Fruit fly (Drosophila melanogaster) whole organism, embryonic: Measurements from ENCODE around the gene mthl11.

ENCODE experiments used
- Atf6 ChIP-seq: fragments of 200-800 bp; sonication (Bioruptor generic); IDR thresholded peaks from 2 replicates; pipeline ENCODE4 v1.3.6; 2022; ENCODE audit warnings: missing biosample characterization, missing genetic modification characterization
- CG10565 ChIP-seq: fragments of 200-800 bp; sonication (Bioruptor generic); optimal IDR thresholded peaks from 3 replicates; lab custom pipeline; 2016; ENCODE audit warnings: missing biosample characterization, mild to moderate bottlenecking, missing genetic modification characterization
- CG10959 ChIP-seq: fragments of 200-800 bp; sonication (Bioruptor generic); IDR thresholded peaks from 2 replicates; pipeline ENCODE4 v1.3.6; 2022; ENCODE audit warnings: missing biosample characterization, missing genetic modification characterization
- CG12219 ChIP-seq: fragments of 200-800 bp; sonication (Bioruptor generic); optimal IDR thresholded peaks from 3 replicates; lab custom pipeline; 2018; ENCODE audit warnings: missing biosample characterization, mild to moderate bottlenecking, missing genetic modification characterization
- CG12236 ChIP-seq: fragments of 200-800 bp; sonication (Bioruptor generic); optimal IDR thresholded peaks from 2 replicates; lab custom pipeline; 2016; ENCODE audit warnings: missing biosample characterization, missing genetic modification characterization
- CG12744 ChIP-seq: fragments of 200-800 bp; sonication (Bioruptor generic); optimal IDR thresholded peaks from 2 replicates; lab custom pipeline; 2016; ENCODE audit warnings: missing biosample characterization, missing genetic modification characterization
- CG12769 ChIP-seq: fragments of 200-800 bp; sonication (Bioruptor generic); optimal IDR thresholded peaks from 2 replicates; lab custom pipeline; 2019; ENCODE audit warnings: missing biosample characterization, mild to moderate bottlenecking, missing genetic modification characterization, moderate library complexity
- CG13287 ChIP-seq: fragments of 200-800 bp; sonication (Bioruptor generic); IDR thresholded peaks from 2 replicates; pipeline ENCODE4 v1.3.6; 2022; ENCODE audit warnings: missing biosample characterization, missing genetic modification characterization; ENCODE audit not compliant: partially characterized antibody
- CG13296 ChIP-seq: fragments of 200-800 bp; sonication (Bioruptor generic); optimal IDR thresholded peaks from 3 replicates; lab custom pipeline; 2018; ENCODE audit warnings: missing biosample characterization, mild to moderate bottlenecking, missing genetic modification characterization
- CG1602 ChIP-seq: fragments of 200-800 bp; sonication (Bioruptor generic); optimal IDR thresholded peaks from 3 replicates; lab custom pipeline; 2016; ENCODE audit warnings: missing biosample characterization, missing genetic modification characterization
- CG17361 ChIP-seq: fragments of 200-800 bp; sonication (Bioruptor generic); IDR thresholded peaks from 3 replicates; pipeline ENCODE4 v1.3.6; 2022; ENCODE audit warnings: missing biosample characterization, missing genetic modification characterization
- CG30431 ChIP-seq: fragments of 200-800 bp; sonication (Bioruptor generic); optimal IDR thresholded peaks from 2 replicates; lab custom pipeline; 2017; ENCODE audit warnings: missing biosample characterization, missing genetic modification characterization
- CG31224 ChIP-seq: fragments of 200-800 bp; sonication (Bioruptor generic); IDR thresholded peaks from 2 replicates; pipeline ENCODE4 v1.3.6; 2022; ENCODE audit warnings: missing biosample characterization, missing genetic modification characterization
- CG31441 ChIP-seq: fragments of 200-800 bp; sonication (Bioruptor generic); IDR thresholded peaks from 2 replicates; pipeline ENCODE4 v1.3.6; 2022; ENCODE audit warnings: missing biosample characterization, missing genetic modification characterization
- CG32532 ChIP-seq: fragments of 200-800 bp; sonication (Bioruptor generic); IDR thresholded peaks from 2 replicates; pipeline ENCODE4 v1.3.6; 2022; ENCODE audit warnings: missing biosample characterization, missing genetic modification characterization
- CG42726 ChIP-seq: fragments of 200-800 bp; sonication (Bioruptor generic); IDR thresholded peaks from 2 replicates; pipeline ENCODE4 v1.3.6; 2022; ENCODE audit warnings: missing biosample characterization, missing genetic modification characterization; ENCODE audit not compliant: partially characterized antibody
- CG4730 ChIP-seq: fragments of 200-800 bp; sonication (Bioruptor generic); IDR thresholded peaks from 2 replicates; pipeline ENCODE4 v1.3.6; 2022; ENCODE audit warnings: missing biosample characterization, missing genetic modification characterization
- CG7271 ChIP-seq: fragments of 200-800 bp; sonication (Bioruptor generic); optimal IDR thresholded peaks from 2 replicates; lab custom pipeline; 2018; ENCODE audit warnings: missing biosample characterization, mild to moderate bottlenecking, missing genetic modification characterization, moderate library complexity
- CG8281 ChIP-seq: fragments of 200-800 bp; sonication (Bioruptor generic); optimal IDR thresholded peaks from 2 replicates; lab custom pipeline; 2018; ENCODE audit warnings: missing biosample characterization, mild to moderate bottlenecking, missing genetic modification characterization, moderate library complexity
- Ets65A ChIP-seq: fragments of 200-800 bp; sonication (Bioruptor generic); peaks from one replicate; lab custom pipeline; 2016; ENCODE audit warnings: missing biosample characterization, missing genetic modification characterization
- H2.0 ChIP-seq: fragments of 200-800 bp; sonication (Bioruptor generic); IDR thresholded peaks from 2 replicates; pipeline ENCODE4 v1.3.6; 2022; ENCODE audit warnings: missing biosample characterization, missing genetic modification characterization
- Hr78 ChIP-seq, 2 experiments: fragments of 200-800 bp in 1 of 2; fragments of >200 bp in 1 of 2; sonication (Bioruptor generic) in 1 of 2; optimal IDR thresholded peaks; 2 replicates each; lab custom pipeline; 2017 to 2019; ENCODE audit warnings: missing biosample characterization in 2 of 2, missing genetic modification characterization in 2 of 2, mild to moderate bottlenecking in 1 of 2, moderate library complexity in 1 of 2
- MESR4 ChIP-seq: fragments of 200-800 bp; sonication (Bioruptor generic); optimal IDR thresholded peaks from 2 replicates; lab custom pipeline; 2018; ENCODE audit warnings: missing biosample characterization, mild to moderate bottlenecking, missing genetic modification characterization, moderate library complexity
- Nf-YA ChIP-seq: fragments of 200-800 bp; sonication (Bioruptor generic); IDR thresholded peaks from 2 replicates; pipeline ENCODE4 v1.3.6; 2022; ENCODE audit warnings: missing biosample characterization, missing genetic modification characterization
- Pdp1 ChIP-seq, 2 experiments: fragments of 200-800 bp; sonication (Bioruptor generic); optimal IDR thresholded peaks; 3 replicates each; lab custom pipeline; 2016; ENCODE audit warnings: missing biosample characterization in 2 of 2, missing genetic modification characterization in 2 of 2, mild to moderate bottlenecking in 1 of 2, moderate library complexity in 1 of 2
- Ptx1 ChIP-seq: fragments of 200-800 bp; sonication (Bioruptor generic); IDR thresholded peaks from 2 replicates; pipeline ENCODE4 v1.3.6; 2022; ENCODE audit warnings: missing biosample characterization, missing genetic modification characterization
- Trl ChIP-seq, 3 experiments: fragments of >200 bp in 2 of 3; fragments of 200-800 bp in 1 of 3; sonication (Bioruptor generic) in 1 of 3; optimal IDR thresholded peaks; 2 replicates in 1 of 3; 3 replicates in 2 of 3; lab custom pipeline; 2016 to 2017; ENCODE audit warnings: missing biosample characterization in 1 of 3, missing genetic modification characterization in 1 of 3
- abd-A ChIP-seq: fragments of 200-800 bp; sonication (Bioruptor generic); optimal IDR thresholded peaks from 3 replicates; lab custom pipeline; 2019; ENCODE audit warnings: missing biosample characterization, mild to moderate bottlenecking, missing genetic modification characterization, moderate library complexity
- ac ChIP-seq: fragments of 200-800 bp; sonication (Bioruptor generic); optimal IDR thresholded peaks from 3 replicates; lab custom pipeline; 2017; ENCODE audit warnings: missing biosample characterization, mild to moderate bottlenecking, missing genetic modification characterization
- bcd ChIP-seq: fragments of 200-800 bp; sonication (Bioruptor generic); optimal IDR thresholded peaks from 2 replicates; lab custom pipeline; 2017; ENCODE audit warnings: missing biosample characterization, mild to moderate bottlenecking, missing genetic modification characterization
- cas ChIP-seq: fragments of 200-800 bp; sonication (Bioruptor generic); IDR thresholded peaks from 2 replicates; pipeline ENCODE4 v1.3.6; 2022; ENCODE audit warnings: missing biosample characterization, missing genetic modification characterization
- cg ChIP-seq: fragments of 200-800 bp; sonication (Bioruptor generic); optimal IDR thresholded peaks from 3 replicates; lab custom pipeline; 2019; ENCODE audit warnings: missing biosample characterization, mild to moderate bottlenecking, missing genetic modification characterization, moderate library complexity
- ems ChIP-seq: fragments of 200-800 bp; sonication (Bioruptor generic); optimal IDR thresholded peaks from 3 replicates; lab custom pipeline; 2016; ENCODE audit warnings: missing biosample characterization, missing genetic modification characterization
- en ChIP-seq: fragments of 200-800 bp; sonication (Bioruptor generic); optimal IDR thresholded peaks from 2 replicates; lab custom pipeline; 2016; ENCODE audit warnings: missing biosample characterization, missing genetic modification characterization
- ewg ChIP-seq: fragments of 200-800 bp; sonication (Bioruptor generic); optimal IDR thresholded peaks from 3 replicates; lab custom pipeline; 2017; ENCODE audit warnings: mild to moderate bottlenecking, missing biosample characterization, missing genetic modification reagents, missing genetic modification characterization
- fd64A ChIP-seq: fragments of 200-800 bp; sonication (Bioruptor generic); optimal IDR thresholded peaks from 3 replicates; lab custom pipeline; 2018; ENCODE audit warnings: missing biosample characterization, mild to moderate bottlenecking, missing genetic modification characterization
- ftz-f1 ChIP-seq: fragments of 200-800 bp; sonication (Bioruptor generic); optimal IDR thresholded peaks from 2 replicates; lab custom pipeline; 2016; ENCODE audit warnings: missing biosample characterization, missing genetic modification characterization
- grau ChIP-seq: fragments of 200-800 bp; optimal IDR thresholded peaks from 3 replicates; lab custom pipeline; 2019; ENCODE audit warnings: missing biosample characterization, mild to moderate bottlenecking, missing genetic modification characterization, moderate library complexity
- grn ChIP-seq: fragments of 200-800 bp; sonication (Bioruptor generic); optimal IDR thresholded peaks from 3 replicates; lab custom pipeline; 2017; ENCODE audit warnings: missing biosample characterization, missing genetic modification characterization
- hbn ChIP-seq: fragments of 200-800 bp; sonication (Bioruptor generic); IDR thresholded peaks from 2 replicates; pipeline ENCODE4 v1.3.6; 2022; ENCODE audit warnings: missing biosample characterization, missing genetic modification characterization; ENCODE audit not compliant: partially characterized antibody
- ken ChIP-seq: fragments of 200-800 bp; sonication (Bioruptor generic); IDR thresholded peaks from 3 replicates; pipeline ENCODE4 v1.3.6; 2022; ENCODE audit warnings: missing biosample characterization, missing genetic modification characterization
- kni ChIP-seq: fragments of 200-800 bp; sonication (Bioruptor generic); optimal IDR thresholded peaks from 3 replicates; lab custom pipeline; 2017; ENCODE audit warnings: mild to moderate bottlenecking, missing biosample characterization, missing genetic modification reagents, missing genetic modification characterization
- phol ChIP-seq: fragments of 200-800 bp; sonication (Bioruptor generic); optimal IDR thresholded peaks from 3 replicates; lab custom pipeline; 2018; ENCODE audit warnings: missing biosample characterization, mild to moderate bottlenecking, missing genetic modification characterization, moderate library complexity
- rib ChIP-seq: fragments of 200-800 bp; sonication (Bioruptor generic); IDR thresholded peaks from 2 replicates; pipeline ENCODE4 v1.3.6; 2022; ENCODE audit warnings: missing biosample characterization, missing genetic modification characterization
- salm ChIP-seq: fragments of 200-800 bp; sonication (Bioruptor generic); optimal IDR thresholded peaks from 2 replicates; lab custom pipeline; 2018; ENCODE audit warnings: missing biosample characterization, mild to moderate bottlenecking, missing genetic modification characterization
- scrt ChIP-seq: fragments of 200-800 bp; sonication (Bioruptor generic); optimal IDR thresholded peaks from 2 replicates; lab custom pipeline; 2018; ENCODE audit warnings: missing biosample characterization, mild to moderate bottlenecking, missing genetic modification characterization, moderate library complexity
- sisA ChIP-seq: fragments of 200-800 bp; sonication (Bioruptor generic); IDR thresholded peaks from 2 replicates; pipeline ENCODE4 v1.3.6; 2022; ENCODE audit warnings: missing biosample characterization, missing genetic modification characterization
- sqz ChIP-seq: fragments of 200-800 bp; sonication (Bioruptor generic); optimal IDR thresholded peaks from 3 replicates; lab custom pipeline; 2018; ENCODE audit warnings: missing biosample characterization, mild to moderate bottlenecking, missing genetic modification characterization
- unc-4 ChIP-seq: fragments of 200-800 bp; sonication (Bioruptor generic); IDR thresholded peaks from 2 replicates; pipeline ENCODE4 v1.3.6; 2022; ENCODE audit warnings: missing biosample characterization, missing genetic modification characterization; ENCODE audit not compliant: partially characterized antibody
- unpg ChIP-seq: fragments of 200-800 bp; sonication (Bioruptor generic); optimal IDR thresholded peaks from 3 replicates; lab custom pipeline; 2018; ENCODE audit warnings: missing biosample characterization, mild to moderate bottlenecking, missing genetic modification characterization, moderate library complexity
- zfh1 ChIP-seq: fragments of 200-800 bp; sonication (Bioruptor generic); IDR thresholded peaks from 3 replicates; pipeline ENCODE4 v1.3.6; 2022; ENCODE audit warnings: missing biosample characterization, missing genetic modification characterization

Gene mthl11

DNA sequence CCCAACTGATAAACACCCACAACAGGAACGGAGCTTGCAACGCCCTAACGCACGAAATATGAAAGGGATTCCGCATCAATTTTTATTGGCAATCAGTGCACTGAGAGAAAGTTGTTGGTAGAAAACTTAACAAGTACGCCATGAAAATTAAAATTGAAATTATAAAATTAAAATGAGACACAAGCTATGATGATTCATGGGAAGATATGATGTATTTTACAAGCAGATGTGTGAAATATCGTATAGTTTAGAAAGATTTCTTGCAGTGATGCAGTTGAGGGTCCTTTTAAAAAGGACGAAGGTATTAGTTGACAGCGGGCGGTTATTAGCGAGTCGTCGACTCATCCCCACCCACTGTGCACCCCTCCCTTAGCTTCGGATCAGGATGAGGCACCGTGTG is 30.3 kb upstream of the mthl11 start (continued):
- TF ChIP-seq CG10565 (GFP tag; lab: Kevin White, UChicago) (no peak), CG31441 (GFP tag; lab: Robert Waterston, UW) (no peak), en (no peak), kni (no peak), CG17361 (GFP tag; lab: Robert Waterston, UW) (no peak), CG13287 (GFP tag; lab: Robert Waterston, UW) (no peak), hbn (GFP tag; lab: Robert Waterston, UW) (no peak), CG1602 (no peak), ac (GFP tag; lab: Kevin White, UChicago) (no peak), CG12219 (no peak), grau (tag; lab: Kevin White, UChicago) (no peak), H2.0 (GFP tag; lab: Robert Waterston, UW) (no peak), scrt (GFP tag; lab: Kevin White, UChicago) (no peak), CG7271 (peak; percentile 14), CG12236 (GFP tag; lab: Kevin White, UChicago) (no peak), ems (GFP tag; lab: Kevin White, UChicago) (no peak), CG31224 (GFP tag; lab: Robert Waterston, UW) (no peak), unc-4 (no peak), abd-A (no peak), zfh1 (GFP tag; lab: Robert Waterston, UW) (peak; percentile 40; the same call in 1 of the 3 replicates), Ets65A (GFP tag; lab: Kevin White, UChicago) (peak; percentile 92), CG12744 (no peak), salm (no peak), CG12769 (no peak), MESR4 (GFP tag; lab: Kevin White, UChicago) (no peak), rib (GFP tag; lab: Robert Waterston, UW) (no peak), ken (GFP tag; lab: Robert Waterston, UW) (no peak), bcd (GFP tag; lab: Kevin White, UChicago) (no peak), CG13296 (no peak), CG42726 (GFP tag; lab: Robert Waterston, UW) (no peak), CG10959 (GFP tag; lab: Robert Waterston, UW) (peak; percentile 27; the same call in 1 of the 2 replicates), fd64A (GFP tag; lab: Kevin White, UChicago) (no peak), sisA (GFP tag; lab: Robert Waterston, UW) (no peak; the same call in 1 of the 2 replicates), Ptx1 (GFP tag; lab: Robert Waterston, UW) (peak; percentile 20; the same call in 1 of the 2 replicates), CG32532 (GFP tag; lab: Robert Waterston, UW) (no peak), CG30431 (GFP tag; lab: Kevin White, UChicago) (no peak), CG8281 (tag; lab: Kevin White, UChicago) (no peak), phol (tag; lab: Kevin White, UChicago) (peak; percentile 52), CG4730 (GFP tag; lab: Robert Waterston, UW) (no peak), Atf6 (GFP tag; lab: Robert Waterston, UW) (no peak), Nf-YA (GFP tag; lab: Robert Waterston, UW) (no peak), Pdp1 (GFP tag; optimal IDR thresholded peaks at IDR 0.05; lab: Kevin White, UChicago) (no peak), ftz-f1 (no peak), cas (no peak), Trl (optimal IDR thresholded peaks at IDR 0.05; lab: Kevin White, UChicago) (no peak), Trl (GFP tag; optimal IDR thresholded peaks at IDR 0.05; lab: Kevin White, UChicago) (no peak), sqz (GFP tag; lab: Kevin White, UChicago) (no peak), Hr78 (GFP tag; optimal IDR thresholded peaks at IDR 0.05; lab: Kevin White, UChicago) (no peak), unpg (GFP tag; lab: Kevin White, UChicago) (no peak), grn (GFP tag; lab: Kevin White, UChicago) (no peak), cg (GFP tag; lab: Kevin White, UChicago) (no peak), ewg (GFP tag; lab: Kevin White, UChicago) (no peak)
